Worm (Caenorhabditis elegans) whole organism, early embryonic: ENCODE results near the gene ZK673.4.

Experiments
- B0310.2 ChIP-seq: sonication (generic microtip); optimal IDR thresholded peaks from 2 replicates; lab custom pipeline; 2016; ENCODE audit warnings: mild to moderate bottlenecking, missing genetic modification characterization, missing compliant biosample characterization
- aly-1 ChIP-seq: sonication (generic microtip); optimal IDR thresholded peaks from 2 replicates; lab custom pipeline; 2016; ENCODE audit warnings: missing genetic modification characterization, missing compliant biosample characterization
- ama-1 ChIP-seq: fragments of 150-350 bp; optimal IDR thresholded peaks from 2 replicates; lab custom pipeline; 2014
- ceh-13 ChIP-seq: fragments of 200-800 bp; sonication (Bioruptor generic); optimal IDR thresholded peaks from 2 replicates; lab custom pipeline; 2018; ENCODE audit warnings: mild to moderate bottlenecking, missing genetic modification characterization, missing compliant biosample characterization
- ceh-36 ChIP-seq: sonication (generic microtip); optimal IDR thresholded peaks from 2 replicates; lab custom pipeline; 2016; ENCODE audit warnings: missing genetic modification characterization, inconsistent platforms, missing compliant biosample characterization
- flt-1 ChIP-seq: fragments of 200-800 bp; sonication (Bioruptor generic); IDR thresholded peaks from 2 replicates; pipeline ENCODE4 v1.3.6; 2022; ENCODE audit warnings: missing genetic modification characterization, missing compliant biosample characterization
- hmbx-1 ChIP-seq: sonication (generic microtip); optimal IDR thresholded peaks from 2 replicates; lab custom pipeline; 2016; ENCODE audit warnings: mild to moderate bottlenecking, missing genetic modification characterization, missing compliant biosample characterization
- hmg-4 ChIP-seq: fragments of 200-800 bp; sonication (Bioruptor generic); optimal IDR thresholded peaks from 2 replicates; lab custom pipeline; 2018; ENCODE audit warnings: mild to moderate bottlenecking, missing genetic modification characterization, missing compliant biosample characterization
- hnd-1 ChIP-seq: sonication (generic microtip); optimal IDR thresholded peaks from 2 replicates; lab custom pipeline; 2016; ENCODE audit warnings: missing genetic modification characterization, missing compliant biosample characterization
- pes-1 ChIP-seq: fragments of 200-800 bp; sonication (Bioruptor generic); IDR thresholded peaks from 2 replicates; pipeline ENCODE4 v1.3.6; 2022; ENCODE audit warnings: missing genetic modification reagents, missing genetic modification characterization, missing compliant biosample characterization
- scrt-1 ChIP-seq: fragments of 200-800 bp; sonication (Bioruptor generic); IDR thresholded peaks from 2 replicates; pipeline ENCODE4 v1.3.6; 2022; ENCODE audit warnings: missing genetic modification characterization, missing compliant biosample characterization
- tbx-11 ChIP-seq: fragments of 200-800 bp; sonication (Bioruptor generic); IDR thresholded peaks from 2 replicates; pipeline ENCODE4 v1.3.6; 2022; ENCODE audit warnings: missing genetic modification characterization, missing compliant biosample characterization
- tra-4 ChIP-seq: sonication (generic microtip); optimal IDR thresholded peaks from 2 replicates; lab custom pipeline; 2017; ENCODE audit warnings: missing genetic modification characterization, missing compliant biosample characterization

ce11 chrII:10481824-10482556 lies 29.3 kb downstream of the ZK673.4 start, which contains the start of the genes clec-60 and ZK666.11:
- TF ChIP-seq ama-1 (lab: Kevin White, UChicago), result no peak
- TF ChIP-seq scrt-1 (GFP tag; lab: Robert Waterston, UW), result no peak
- no peak for TF ChIP-seq tra-4 (tag; lab: Kevin White, UChicago)
- no peak for TF ChIP-seq hmg-4 (GFP tag; lab: Kevin White, UChicago)
- TF ChIP-seq B0310.2, result no peak
- no peak for TF ChIP-seq hnd-1 (tag; lab: Kevin White, UChicago)
- no peak for TF ChIP-seq tbx-11
- no peak for TF ChIP-seq flt-1 (GFP tag; lab: Robert Waterston, UW)
- no peak for TF ChIP-seq pes-1 (GFP tag; lab: Robert Waterston, UW)
- no peak for TF ChIP-seq aly-1 (tag; lab: Kevin White, UChicago)
- no peak for TF ChIP-seq ceh-36 (tag; lab: Kevin White, UChicago)
- no peak for TF ChIP-seq ceh-13 (GFP tag; lab: Kevin White, UChicago)
- TF ChIP-seq hmbx-1 (tag; lab: Kevin White, UChicago), result no peak
